Worm (Caenorhabditis elegans) whole organism, mixed stage, embryonic: ENCODE results near the gene F12D9.2.

Experiments used
- M03D4.4 ChIP-seq: sonication (generic microtip); optimal IDR thresholded peaks from 2 replicates; lab custom pipeline; 2017; ENCODE audit warnings: mild to moderate bottlenecking, missing genetic modification characterization, missing compliant biosample characterization
- bed-3 ChIP-seq: fragments of 200-800 bp; sonication (Bioruptor generic); optimal IDR thresholded peaks from 3 replicates; lab custom pipeline; 2018; ENCODE audit warnings: mild to moderate bottlenecking, missing genetic modification characterization, moderate library complexity, missing compliant biosample characterization
- blmp-1 ChIP-seq: fragments of 150-350 bp; optimal IDR thresholded peaks from 2 replicates; lab custom pipeline; 2014; ENCODE audit warnings: missing biosample characterization, missing genetic modification characterization
- ceh-39 ChIP-seq: fragments of 150-350 bp; optimal IDR thresholded peaks from 2 replicates; lab custom pipeline; 2014; ENCODE audit warnings: missing biosample characterization, missing genetic modification characterization
- ceh-83 ChIP-seq: fragments of 200-800 bp; sonication (Bioruptor generic); optimal IDR thresholded peaks from 2 replicates; lab custom pipeline; 2018; ENCODE audit warnings: mild to moderate bottlenecking, missing genetic modification characterization, missing compliant biosample characterization
- ces-1 ChIP-seq: fragments of 150-350 bp; optimal IDR thresholded peaks from 2 replicates; lab custom pipeline; 2014; ENCODE audit warnings: missing biosample characterization, missing genetic modification reagents, missing genetic modification characterization
- cnd-1 ChIP-seq: fragments of 200-800 bp; sonication (Bioruptor generic); optimal IDR thresholded peaks from 2 replicates; lab custom pipeline; 2018; ENCODE audit warnings: mild to moderate bottlenecking, missing genetic modification characterization, missing compliant biosample characterization
- drap-1 ChIP-seq: fragments of 200-800 bp; sonication (Bioruptor generic); optimal IDR thresholded peaks from 3 replicates; lab custom pipeline; 2018; ENCODE audit warnings: mild to moderate bottlenecking, missing genetic modification characterization, missing compliant biosample characterization
- elt-1 ChIP-seq: sonication (generic microtip); optimal IDR thresholded peaks from 2 replicates; lab custom pipeline; 2017; ENCODE audit warnings: missing genetic modification characterization, mild to moderate bottlenecking, missing compliant biosample characterization, antibody characterized with exemption, moderate library complexity, borderline replicate concordance; ENCODE audit not compliant: insufficient read depth
- elt-3 ChIP-seq: fragments of 150-350 bp; optimal IDR thresholded peaks from 2 replicates; lab custom pipeline; 2014; ENCODE audit warnings: missing biosample characterization, missing genetic modification characterization
- flh-1 ChIP-seq: fragments of 200-800 bp; sonication (Bioruptor generic); optimal IDR thresholded peaks from 2 replicates; lab custom pipeline; 2018; ENCODE audit warnings: mild to moderate bottlenecking, missing genetic modification characterization, moderate library complexity, missing compliant biosample characterization
- ham-2 ChIP-seq: fragments of 200-800 bp; sonication (Bioruptor generic); optimal IDR thresholded peaks from 2 replicates; lab custom pipeline; 2018; ENCODE audit warnings: mild to moderate bottlenecking, missing genetic modification characterization, missing compliant biosample characterization
- hlh-1 ChIP-seq: fragments of 150-350 bp; optimal IDR thresholded peaks from 2 replicates; lab custom pipeline; 2014; ENCODE audit warnings: missing biosample characterization, missing genetic modification reagents, missing genetic modification characterization
- lin-32 ChIP-seq: fragments of 200-800 bp; sonication (Bioruptor generic); optimal IDR thresholded peaks from 2 replicates; lab custom pipeline; 2018; ENCODE audit warnings: mild to moderate bottlenecking, missing genetic modification characterization, missing compliant biosample characterization
- lsy-2 ChIP-seq: fragments of 150-350 bp; optimal IDR thresholded peaks from 2 replicates; lab custom pipeline; 2014; ENCODE audit warnings: missing biosample characterization, missing genetic modification characterization
- mab-5 ChIP-seq: fragments of 150-350 bp; optimal IDR thresholded peaks from 2 replicates; lab custom pipeline; 2014; ENCODE audit warnings: missing biosample characterization, missing genetic modification characterization
- nhr-12 ChIP-seq: fragments of 150-350 bp; optimal IDR thresholded peaks from 2 replicates; lab custom pipeline; 2014; ENCODE audit warnings: missing biosample characterization, missing genetic modification characterization
- nhr-2 ChIP-seq: fragments of 150-350 bp; optimal IDR thresholded peaks from 2 replicates; lab custom pipeline; 2014; ENCODE audit warnings: missing biosample characterization, missing genetic modification characterization
- nhr-237 ChIP-seq: fragments of 150-350 bp; optimal IDR thresholded peaks from 2 replicates; lab custom pipeline; 2014; ENCODE audit warnings: missing biosample characterization, missing genetic modification characterization
- nhr-76 ChIP-seq: sonication (generic microtip); optimal IDR thresholded peaks from 2 replicates; lab custom pipeline; 2017; ENCODE audit warnings: missing biosample characterization, missing genetic modification characterization
- sem-2 ChIP-seq: fragments of 200-800 bp; sonication (Bioruptor generic); optimal IDR thresholded peaks from 2 replicates; lab custom pipeline; 2018; ENCODE audit warnings: mild to moderate bottlenecking, missing genetic modification characterization, missing compliant biosample characterization
- snpc-4 ChIP-seq: fragments of 150-350 bp; optimal IDR thresholded peaks from 2 replicates; lab custom pipeline; 2014; ENCODE audit warnings: missing biosample characterization, missing genetic modification characterization
- tbx-8 ChIP-seq: fragments of 200-800 bp; sonication (Bioruptor generic); optimal IDR thresholded peaks from 2 replicates; lab custom pipeline; 2018; ENCODE audit warnings: mild to moderate bottlenecking, missing genetic modification characterization, moderate library complexity, missing compliant biosample characterization
- unc-120 ChIP-seq: sonication (generic microtip); optimal IDR thresholded peaks from 2 replicates; lab custom pipeline; 2017; ENCODE audit warnings: missing genetic modification characterization, missing compliant biosample characterization; ENCODE audit not compliant: poor library complexity, severe bottlenecking
- unc-39 ChIP-seq: fragments of 150-350 bp; optimal IDR thresholded peaks from 2 replicates; lab custom pipeline; 2014; ENCODE audit warnings: missing biosample characterization, missing genetic modification characterization
- unc-62 ChIP-seq: fragments of 150-350 bp; optimal IDR thresholded peaks from 2 replicates; lab custom pipeline; 2014; ENCODE audit warnings: missing biosample characterization, missing genetic modification reagents, missing genetic modification characterization
- zip-8 ChIP-seq: fragments of 150-350 bp; optimal IDR thresholded peaks from 2 replicates; lab custom pipeline; 2014; ENCODE audit warnings: missing biosample characterization, missing genetic modification characterization
- ztf-11 ChIP-seq: fragments of 150-350 bp; optimal IDR thresholded peaks from 2 replicates; lab custom pipeline; 2014; ENCODE audit warnings: missing biosample characterization, missing genetic modification characterization

Gene F12D9.2

ce11 chrX:8646997-8647396, at the start of gene F12D9.2:
Gene F12D9.2, minus strand, starts transcription at chrX:8647097.
- TF ChIP-seq nhr-237 (no peak), ham-2 (GFP tag; lab: Kevin White, UChicago) (no peak), hlh-1 (tag; lab: Kevin White, UChicago) (no peak), nhr-2 (tag; lab: Kevin White, UChicago) (no peak), unc-39 (tag; lab: Kevin White, UChicago) (no peak), ces-1 (GFP tag; lab: Kevin White, UChicago) (no peak), flh-1 (GFP tag; lab: Kevin White, UChicago) (no peak), zip-8 (no peak), ztf-11 (tag; lab: Kevin White, UChicago) (no peak), lin-32 (GFP tag; lab: Kevin White, UChicago) (no peak), cnd-1 (tag; lab: Kevin White, UChicago) (no peak), nhr-76 (tag; lab: Kevin White, UChicago) (no peak), mab-5 (tag; lab: Kevin White, UChicago) (no peak), lsy-2 (tag; lab: Kevin White, UChicago) (no peak), blmp-1 (no peak), unc-120 (tag; lab: Kevin White, UChicago) (no peak), elt-1 (tag; lab: Kevin White, UChicago) (no peak), unc-62 (GFP tag; lab: Kevin White, UChicago) (no peak)

DNA sequence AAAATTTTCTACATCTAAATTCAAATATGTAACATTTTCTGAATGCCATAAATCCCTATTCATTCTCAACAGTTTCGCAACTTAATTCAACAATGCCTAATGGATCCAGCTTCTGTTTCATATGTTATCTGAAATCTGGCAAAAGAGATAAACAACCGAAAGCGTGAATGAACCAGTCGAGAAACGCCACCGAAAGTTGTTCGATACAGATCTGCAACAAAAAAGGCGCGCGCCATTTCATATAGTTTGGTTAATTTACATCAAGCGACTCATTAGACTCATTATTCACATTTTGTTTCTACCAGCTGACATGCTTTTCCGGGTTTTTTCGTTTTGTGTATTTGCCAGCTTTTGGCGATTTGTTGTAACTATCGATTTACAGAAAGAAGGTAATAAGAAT, 34.7 kb upstream of the F12D9.2 start, which contains the start of gene K09E2.1:
Gene K09E2.1 (plus strand): TSS at position 301 of the 400 bp plus-strand sequence.
- TF ChIP-seq cnd-1 (tag; lab: Kevin White, UChicago) (no peak), M03D4.4 (tag; lab: Kevin White, UChicago) (no peak), nhr-76 (tag; lab: Kevin White, UChicago) (no peak), snpc-4 (tag; lab: Kevin White, UChicago) (no peak), lin-32 (GFP tag; lab: Kevin White, UChicago) (no peak), zip-8 (no peak), hlh-1 (tag; lab: Kevin White, UChicago) (no peak), drap-1 (GFP tag; lab: Kevin White, UChicago) (no peak), sem-2 (GFP tag; lab: Kevin White, UChicago) (no peak)

- no peak for TF ChIP-seq ceh-83 (GFP tag; lab: Kevin White, UChicago)
- TF ChIP-seq tbx-8 (GFP tag; lab: Kevin White, UChicago) = no peak
- TF ChIP-seq nhr-237 = no peak
- no peak for TF ChIP-seq drap-1 (GFP tag; lab: Kevin White, UChicago)
- no peak for TF ChIP-seq flh-1 (GFP tag; lab: Kevin White, UChicago)
- no peak for TF ChIP-seq ztf-11 (tag; lab: Kevin White, UChicago)
- TF ChIP-seq nhr-2 (tag; lab: Kevin White, UChicago) = no peak
- no peak for TF ChIP-seq zip-8
- no peak for TF ChIP-seq cnd-1 (tag; lab: Kevin White, UChicago)
- TF ChIP-seq mab-5 (tag; lab: Kevin White, UChicago) = no peak
- TF ChIP-seq unc-120 (tag; lab: Kevin White, UChicago) = no peak
- TF ChIP-seq ham-2 (GFP tag; lab: Kevin White, UChicago) = no peak
- TF ChIP-seq ceh-39 (tag; lab: Kevin White, UChicago) = no peak
- no peak for TF ChIP-seq sem-2 (GFP tag; lab: Kevin White, UChicago)
- no peak for TF ChIP-seq ces-1 (GFP tag; lab: Kevin White, UChicago)
- TF ChIP-seq nhr-76 (tag; lab: Kevin White, UChicago) = no peak
- no peak for TF ChIP-seq elt-3 (tag; lab: Kevin White, UChicago)
Observed at ce11 chrX:8677873-8678272, 31.0 kb upstream of the F12D9.2 start.

DNA sequence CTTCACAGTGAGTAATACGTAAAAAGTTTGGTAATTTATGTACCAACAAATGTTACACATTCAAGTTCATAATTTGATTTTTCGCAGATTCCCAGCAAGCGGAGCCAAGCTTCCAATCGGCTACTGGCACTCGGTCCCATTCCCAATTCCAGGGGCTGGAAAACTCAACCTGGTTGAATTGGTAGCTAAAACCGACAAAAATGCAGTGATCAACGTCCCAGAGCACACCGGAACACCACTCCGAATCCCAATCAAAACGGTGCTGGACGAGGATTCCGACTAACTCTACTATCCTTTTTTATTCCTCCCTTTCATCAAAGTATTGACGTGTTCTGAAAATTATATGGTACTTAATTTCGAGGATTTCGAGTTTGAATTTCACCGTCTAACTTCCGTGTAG, 30.4 kb upstream of the F12D9.2 start:
- no peak for TF ChIP-seq unc-39 (tag; lab: Kevin White, UChicago)
- no peak for TF ChIP-seq ztf-11 (tag; lab: Kevin White, UChicago)
- TF ChIP-seq flh-1 (GFP tag; lab: Kevin White, UChicago) = no peak
- no peak for TF ChIP-seq lin-32 (GFP tag; lab: Kevin White, UChicago)

DNA sequence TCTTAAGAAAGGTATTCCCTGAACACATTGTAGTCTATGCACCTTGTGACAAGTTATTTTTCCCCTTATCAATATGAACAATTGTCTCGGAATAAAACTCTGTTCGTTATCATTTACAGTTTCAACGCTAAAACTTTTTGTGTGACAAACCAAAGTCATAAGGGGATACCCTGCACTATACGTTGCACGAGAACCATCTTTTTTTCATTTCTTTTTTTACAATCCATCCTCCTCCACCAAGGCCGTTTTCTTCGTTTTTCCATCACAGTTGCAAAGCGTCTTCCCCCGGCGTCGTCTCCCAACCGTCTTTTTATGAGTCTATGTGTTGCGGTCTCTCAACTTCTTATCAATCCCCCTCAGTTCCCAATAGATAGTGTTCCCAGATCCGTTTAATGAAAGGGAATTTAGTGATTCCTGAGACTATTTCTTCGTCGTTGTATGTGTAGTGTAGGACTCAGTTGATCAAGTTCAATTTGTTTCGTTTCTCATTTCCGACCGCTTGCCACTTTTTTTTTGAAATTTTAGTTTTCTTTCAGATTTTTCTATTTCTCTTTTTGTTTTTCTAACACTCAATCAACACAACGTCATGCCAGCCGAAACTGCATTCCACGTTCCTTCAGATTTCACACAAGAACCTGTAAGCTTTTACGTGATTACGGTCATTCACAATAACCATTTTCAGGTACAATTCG, 29.3 kb upstream of the F12D9.2 start:
- TF ChIP-seq flh-1 (GFP tag; lab: Kevin White, UChicago) = no peak
- TF ChIP-seq bed-3 (GFP tag; lab: Kevin White, UChicago) = no peak
- TF ChIP-seq ceh-39 (tag; lab: Kevin White, UChicago) = no peak
- no peak for TF ChIP-seq nhr-12 (tag; lab: Kevin White, UChicago)
- TF ChIP-seq cnd-1 (tag; lab: Kevin White, UChicago) = no peak
